Fruit fly (Drosophila melanogaster): ENCODE data around the gene snsl.

snsl gene

dm6 chr2L:4928340-4928739 lies 21.8 kb upstream of the snsl start (continued):
- TF ChIP-seq dysf (GFP tag; IDR thresholded peaks at IDR 0.05) (no peak), Fer1 (GFP tag; optimal IDR thresholded peaks at IDR 0.05) (peak; percentile 79), Rfx (GFP tag; IDR thresholded peaks at IDR 0.05) (peak; percentile 42; the same call in 1 of the 2 replicates), lmd (GFP tag; IDR thresholded peaks at IDR 0.05) (no peak), lab (GFP tag; optimal IDR thresholded peaks at IDR 0.05) (peak; percentile 68)

dm6 chr2L:4916738-4917137 lies 10.2 kb upstream of the snsl start:
- TF ChIP-seq CG15269 (tag; optimal IDR thresholded peaks at IDR 0.05): no peak
- no peak for TF ChIP-seq bowl (GFP tag; IDR thresholded peaks at IDR 0.05)
- TF ChIP-seq CTCF (GFP tag; optimal IDR thresholded peaks at IDR 0.05): no peak
- TF ChIP-seq gem (tag; optimal IDR thresholded peaks at IDR 0.05): no peak
- TF ChIP-seq CG3726 (GFP tag; IDR thresholded peaks at IDR 0.05): no peak
- TF ChIP-seq dpn (GFP tag; optimal IDR thresholded peaks at IDR 0.05): no peak
- TF ChIP-seq CG6813 (GFP tag; optimal IDR thresholded peaks at IDR 0.05): no peak
- TF ChIP-seq CG2129 (GFP tag; IDR thresholded peaks at IDR 0.05; ENCODE audit: partially characterized antibody): no peak
- no peak for TF ChIP-seq Med (GFP tag)
- no peak for TF ChIP-seq CG3065 (GFP tag; optimal IDR thresholded peaks at IDR 0.05)
- no peak for TF ChIP-seq Adf1 (GFP tag; IDR thresholded peaks at IDR 0.05)
- TF ChIP-seq Rx (GFP tag; IDR thresholded peaks at IDR 0.05): no peak

dm6 chr2L:4915715-4916153 lies 9.2 kb upstream of the snsl start:
- TF ChIP-seq CG18599 (GFP tag; optimal IDR thresholded peaks at IDR 0.05): peak; percentile 22
- TF ChIP-seq CG31441 (GFP tag; IDR thresholded peaks at IDR 0.05): peak; percentile 51
- peak; percentile 60 for TF ChIP-seq gem (tag; optimal IDR thresholded peaks at IDR 0.05)
- peak; percentile 3 for TF ChIP-seq CG3281 (GFP tag; optimal IDR thresholded peaks at IDR 0.05)
- peak; percentile 5 for TF ChIP-seq CG4424 (GFP tag; optimal IDR thresholded peaks at IDR 0.05)
- peak; percentile 8 for TF ChIP-seq CG33213 (GFP tag; optimal IDR thresholded peaks at IDR 0.05)
- no peak for TF ChIP-seq HLH54F (GFP tag; optimal IDR thresholded peaks at IDR 0.05)
- peak; percentile 44 for TF ChIP-seq Asciz (GFP tag; optimal IDR thresholded peaks at IDR 0.05)
- peak; percentile 87 for TF ChIP-seq sens (GFP tag)
- TF ChIP-seq ewg (GFP tag; optimal IDR thresholded peaks at IDR 0.05): no peak
- peak; percentile 5 for TF ChIP-seq Meics (GFP tag; optimal IDR thresholded peaks at IDR 0.05)
- TF ChIP-seq D19A (tag; optimal IDR thresholded peaks at IDR 0.05): peak; percentile 36
- TF ChIP-seq dmrt99B (tag; optimal IDR thresholded peaks at IDR 0.05): peak; percentile 51
- TF ChIP-seq bcd (GFP tag; optimal IDR thresholded peaks at IDR 0.05): peak; percentile 23
- no peak for TF ChIP-seq CG13894 (tag; optimal IDR thresholded peaks at IDR 0.05)
- TF ChIP-seq zfh2 (GFP tag; optimal IDR thresholded peaks at IDR 0.05): no peak
- TF ChIP-seq CG30431 (GFP tag; optimal IDR thresholded peaks at IDR 0.05): peak; percentile 11
- no peak for TF ChIP-seq CG31224 (GFP tag; IDR thresholded peaks at IDR 0.05)
- peak; percentile 39 for TF ChIP-seq Sox102F (GFP tag; optimal IDR thresholded peaks at IDR 0.05)
- TF ChIP-seq wor (GFP tag; IDR thresholded peaks at IDR 0.05): peak; percentile 33; the same call in 1 of the 2 replicates
- TF ChIP-seq CG17361 (GFP tag; IDR thresholded peaks at IDR 0.05): peak; percentile 67
- peak; percentile 21 for TF ChIP-seq Six4 (GFP tag; optimal IDR thresholded peaks at IDR 0.05)
- peak; percentile 37 for TF ChIP-seq CG12391 (tag; optimal IDR thresholded peaks at IDR 0.05)
- 0 out of 2 replicates have a peak, but pooled peaks have one; percentile 43 for TF ChIP-seq Nf-YA (GFP tag; IDR thresholded peaks at IDR 0.05)
- TF ChIP-seq unpg (GFP tag; optimal IDR thresholded peaks at IDR 0.05): peak; percentile 22
- TF ChIP-seq cwo (GFP tag; optimal IDR thresholded peaks at IDR 0.05): peak; percentile 1
- TF ChIP-seq Drgx (GFP tag; IDR thresholded peaks at IDR 0.05): peak; percentile 22; the same call in 1 of the 2 replicates
- peak; percentile 36; the same call in 1 of the 3 replicates for TF ChIP-seq dysf (GFP tag; IDR thresholded peaks at IDR 0.05)
- no peak for TF ChIP-seq Mad (GFP tag; optimal IDR thresholded peaks at IDR 0.05)
- TF ChIP-seq CG4820 (GFP tag; optimal IDR thresholded peaks at IDR 0.05): peak; percentile 24
- TF ChIP-seq CG14014 (GFP tag; IDR thresholded peaks at IDR 0.05): 0 out of 2 replicates have a peak, but pooled peaks have one; percentile 9
- TF ChIP-seq corto (GFP tag; optimal IDR thresholded peaks at IDR 0.05): no peak
- TF ChIP-seq Ssrp (tag; optimal IDR thresholded peaks at IDR 0.05): peak; percentile 17
- peak; percentile 7 for TF ChIP-seq CG15269 (tag; optimal IDR thresholded peaks at IDR 0.05)

Measured in whole organism, embryonic.